Worm (Caenorhabditis elegans): ENCODE results near the gene Y6G8.6.
A peak's percentile ranks its signal among the peaks of the same experiment; 100 is the strongest.
"Not testable (repeated sequence)": the region's sequence is repeated elsewhere in the genome, so short reads cannot be mapped to it uniquely, and the experiment has no call there.

Gene Y6G8.6

ce11 chrV:17598810-17599209, 17.9 kb downstream of the Y6G8.6 start, which contains the start of gene Y6G8.2:
TSS of gene Y6G8.2 (minus strand) at chrV:17598956.
- TF ChIP-seq ceh-28 (tag; optimal IDR thresholded peaks at IDR 0.05) (no peak), elt-2 (tag; optimal IDR thresholded peaks at IDR 0.05) (peak; percentile 88), pqm-1 (tag; optimal IDR thresholded peaks at IDR 0.05) (peak; percentile 80), pha-4 (tag; optimal IDR thresholded peaks at IDR 0.05) (peak; percentile 61), jun-1 (tag; optimal IDR thresholded peaks at IDR 0.05) (no peak)

ce11 chrV:17595691-17596090, 21.0 kb downstream of the Y6G8.6 start:
- TF ChIP-seq pqm-1 (tag; optimal IDR thresholded peaks at IDR 0.05) (no peak), ZK546.5 (tag; optimal IDR thresholded peaks at IDR 0.05) (no peak), nfya-1 (tag; optimal IDR thresholded peaks at IDR 0.05; ENCODE audit: insufficient read depth) (no peak), nhr-43 (tag; optimal IDR thresholded peaks at IDR 0.05; ENCODE audit: poor library complexity, severe bottlenecking) (no peak), aly-2 (tag; optimal IDR thresholded peaks at IDR 0.05) (no peak), mml-1 (tag; optimal IDR thresholded peaks at IDR 0.05) (no peak), egl-5 (tag; optimal IDR thresholded peaks at IDR 0.05) (no peak), ceh-82 (tag; optimal IDR thresholded peaks at IDR 0.05) (no peak), unc-62 (GFP tag; optimal IDR thresholded peaks at IDR 0.05) (no peak), egl-27 (tag; optimal IDR thresholded peaks at IDR 0.05) (no peak), nhr-77 (tag; optimal IDR thresholded peaks at IDR 0.05) (no peak), fkh-2 (tag; optimal IDR thresholded peaks at IDR 0.05) (no peak), R02D3.7 (tag; optimal IDR thresholded peaks at IDR 0.05) (no peak), mdl-1 (tag; optimal IDR thresholded peaks at IDR 0.05) (no peak), hmg-11 (tag; optimal IDR thresholded peaks at IDR 0.05) (no peak)

- not testable (repeated sequence) for TF ChIP-seq unc-39, lin-39, fos-1 (tag; optimal IDR thresholded peaks at IDR 0.05)
These were observed 32.3 kb downstream of the Y6G8.6 start, which contains the start of gene fbxa-133 for ce11 chrV:17584352-17584843. TSS of gene fbxa-133 (plus strand) at chrV:17584793.

- no peak for TF ChIP-seq pqm-1 (tag; optimal IDR thresholded peaks at IDR 0.05)
- no peak for TF ChIP-seq pha-4 (tag; optimal IDR thresholded peaks at IDR 0.05)
- no peak for TF ChIP-seq R02D3.7 (tag; optimal IDR thresholded peaks at IDR 0.05)
These were observed 36.7 kb downstream of the Y6G8.6 start for ce11 chrV:17580017-17580416.

ce11 chrV:17566850-17567249, 49.9 kb downstream of the Y6G8.6 start, which contains the start of gene C38D9.2:
TSS of gene C38D9.2 (plus strand) at chrV:17567150.
- TF ChIP-seq unc-62 (GFP tag; optimal IDR thresholded peaks at IDR 0.05) = no peak
- TF ChIP-seq hmg-11 (tag; optimal IDR thresholded peaks at IDR 0.05) = no peak
- no peak for TF ChIP-seq daf-12 (tag; optimal IDR thresholded peaks at IDR 0.05)
- TF ChIP-seq lin-39 (tag; optimal IDR thresholded peaks at IDR 0.05) = no peak

Measured in whole organism, L3 larva.